In genomic region chrIII:5417921-5418320, ce11 we compare ENCODE assay signal across 5 worm cellular contexts.
A peak's percentile ranks its signal among the peaks of the same experiment; 100 is the strongest.
TF ChIP-seq lines count a peak whose summit lies in the region.

No protein-coding gene starts in this region.

TF ChIP-seq in whole organism, L1 larva, 84 proteins besides CTCF, POLR2A, EP300 and RAD21:
- TF ChIP-seq pag-3 (tag; optimal IDR thresholded peaks at IDR 0.05; lab: Kevin White, UChicago; ENCODE audit: borderline replicate concordance, insufficient read depth): peak; percentile 59
- TF ChIP-seq tlp-1 (tag; optimal IDR thresholded peaks at IDR 0.05; lab: Kevin White, UChicago): no peak
- TF ChIP-seq lin-14 (GFP tag; optimal IDR thresholded peaks at IDR 0.05; lab: Kevin White, UChicago): peak; percentile 58
- TF ChIP-seq lin-35 (GFP tag; optimal IDR thresholded peaks at IDR 0.05; lab: Kevin White, UChicago): peak in 1 of 2 experiments; percentile 4
- TF ChIP-seq mep-1 (tag; optimal IDR thresholded peaks at IDR 0.05; lab: Kevin White, UChicago): no peak
- TF ChIP-seq nhr-71 (tag; optimal IDR thresholded peaks at IDR 0.05; lab: Kevin White, UChicago): peak; percentile 36
- no peak for TF ChIP-seq ceh-63 (GFP tag; optimal IDR thresholded peaks at IDR 0.05; lab: Kevin White, UChicago)
- TF ChIP-seq nhr-19 (GFP tag; conservative IDR thresholded peaks at IDR 0.05; lab: Robert Waterston, UW): peak; percentile 51
- peak; percentile 43 for TF ChIP-seq rnt-1 (tag; optimal IDR thresholded peaks at IDR 0.05; lab: Kevin White, UChicago)
- TF ChIP-seq lsy-2 (tag; optimal IDR thresholded peaks at IDR 0.05; lab: Kevin White, UChicago): peak in 1 of 2 experiments; percentile 31

TF ChIP-seq in whole organism, L2 larva, 48 proteins besides CTCF, POLR2A, EP300 and RAD21 (continues in another document):
- TF ChIP-seq ztf-4 (tag; optimal IDR thresholded peaks at IDR 0.05; lab: Kevin White, UChicago) (no peak), unc-55 (GFP tag; optimal IDR thresholded peaks at IDR 0.05; lab: Kevin White, UChicago) (no peak), zag-1 (tag; optimal IDR thresholded peaks at IDR 0.05; lab: Kevin White, UChicago) (no peak), nhr-23 (tag; optimal IDR thresholded peaks at IDR 0.05; lab: Kevin White, UChicago) (no peak), snpc-4 (tag; optimal IDR thresholded peaks at IDR 0.05; lab: Kevin White, UChicago) (no peak), Y55F3AM.14 (GFP tag; optimal IDR thresholded peaks at IDR 0.05; lab: Kevin White, UChicago) (no peak), ztf-11 (tag; optimal IDR thresholded peaks at IDR 0.05; lab: Kevin White, UChicago) (no peak), nhr-237 (tag; optimal IDR thresholded peaks at IDR 0.05; lab: Kevin White, UChicago) (no peak), R02D3.7 (tag; optimal IDR thresholded peaks at IDR 0.05; lab: Kevin White, UChicago) (no peak), nhr-77 (tag; optimal IDR thresholded peaks at IDR 0.05; lab: Kevin White, UChicago) (no peak), aly-2 (tag; optimal IDR thresholded peaks at IDR 0.05; lab: Kevin White, UChicago) (no peak), nhr-21 (tag; optimal IDR thresholded peaks at IDR 0.05; lab: Kevin White, UChicago) (no peak), ama-1 (optimal IDR thresholded peaks at IDR 0.05; lab: Kevin White, UChicago) (no peak), nhr-10 (tag; optimal IDR thresholded peaks at IDR 0.05; lab: Kevin White, UChicago) (no peak), lin-11 (tag; optimal IDR thresholded peaks at IDR 0.05; lab: Kevin White, UChicago) (no peak), egl-27 (tag; optimal IDR thresholded peaks at IDR 0.05; lab: Kevin White, UChicago) (no peak), nhr-12 (tag; optimal IDR thresholded peaks at IDR 0.05; lab: Kevin White, UChicago) (no peak), lsy-2 (tag; optimal IDR thresholded peaks at IDR 0.05; lab: Kevin White, UChicago) (peak in 1 of 2 experiments; percentile 25), nhr-129 (tag; optimal IDR thresholded peaks at IDR 0.05; lab: Kevin White, UChicago) (peak; percentile 23), ceh-82 (tag; optimal IDR thresholded peaks at IDR 0.05; lab: Kevin White, UChicago) (no peak), unc-62 (GFP tag; optimal IDR thresholded peaks at IDR 0.05; lab: Kevin White, UChicago) (no peak)

TF ChIP-seq in whole organism, L3 larva, 47 proteins besides CTCF, POLR2A, EP300 and RAD21:
- TF ChIP-seq ama-1 (optimal IDR thresholded peaks at IDR 0.05; lab: Kevin White, UChicago) (no peak), nfya-1 (tag; optimal IDR thresholded peaks at IDR 0.05; lab: Kevin White, UChicago; ENCODE audit: insufficient read depth) (no peak), ceh-28 (tag; optimal IDR thresholded peaks at IDR 0.05; lab: Kevin White, UChicago) (no peak), pha-4 (tag; optimal IDR thresholded peaks at IDR 0.05; lab: Kevin White, UChicago) (peak; percentile 43)

TF ChIP-seq in whole organism, L4 larva, 104 proteins besides CTCF, POLR2A, EP300 and RAD21:
- TF ChIP-seq fos-1 (tag; optimal IDR thresholded peaks at IDR 0.05; lab: Kevin White, UChicago): no peak
- no peak for TF ChIP-seq snpc-1.2 (GFP tag; IDR thresholded peaks at IDR 0.05; lab: Robert Waterston, UW)
- peak; percentile 35 for TF ChIP-seq nhr-11 (tag; optimal IDR thresholded peaks at IDR 0.05; lab: Kevin White, UChicago)

TF ChIP-seq in whole organism, mixed stage, embryonic, 35 proteins besides CTCF, POLR2A, EP300 and RAD21:
- TF ChIP-seq sem-2 (GFP tag; optimal IDR thresholded peaks at IDR 0.05; lab: Kevin White, UChicago) (no peak), unc-120 (tag; optimal IDR thresholded peaks at IDR 0.05; lab: Kevin White, UChicago; ENCODE audit: poor library complexity, severe bottlenecking) (peak; percentile 31), hlh-1 (tag; optimal IDR thresholded peaks at IDR 0.05; lab: Kevin White, UChicago) (peak; percentile 81)

Comparison
In these comparisons a context has a peak if more than half of its experiments do, and no peak if none do; other contexts are left out.
1. Of the 29 proteins assayed by ChIP-seq in both whole organism, L4 larva and whole organism, L1 larva: peak only in whole organism, L4 larva: nhr-11; only in whole organism, L1 larva: none; in both: none; in neither: 27; mixed calls (peak in some experiments, not most) for 1.